Worm (Caenorhabditis elegans): Measurements from ENCODE around the gene Y49F6C.2.

- TF ChIP-seq flt-1 (GFP tag; IDR thresholded peaks at IDR 0.05) (no peak), cog-1 (tag; optimal IDR thresholded peaks at IDR 0.05) (no peak), T22C8.4 (GFP tag; IDR thresholded peaks at IDR 0.05) (no peak)
These were observed 36.4 kb upstream of the Y49F6C.2 start, which contains the start of gene F14D2.11 for ce11 chrII:3341989-3342388.

Data from whole organism, midembryonic.